Worm (Caenorhabditis elegans) whole organism, L3 larva: ENCODE results near the gene twk-4.

ENCODE experiments used
- ceh-82 ChIP-seq: fragments of 150-350 bp; optimal IDR thresholded peaks from 2 replicates; lab custom pipeline; 2014; ENCODE audit warnings: missing biosample characterization, missing genetic modification characterization
- daf-12 ChIP-seq: fragments of 150-350 bp; optimal IDR thresholded peaks from 2 replicates; lab custom pipeline; 2014; ENCODE audit warnings: missing biosample characterization, missing genetic modification reagents, missing genetic modification characterization
- fos-1 ChIP-seq: fragments of 150-350 bp; optimal IDR thresholded peaks from 2 replicates; lab custom pipeline; 2014; ENCODE audit warnings: missing biosample characterization, missing genetic modification characterization
- lin-15B ChIP-seq: fragments of 150-350 bp; optimal IDR thresholded peaks from 2 replicates; lab custom pipeline; 2014; ENCODE audit warnings: missing biosample characterization, missing genetic modification characterization
- pha-4 ChIP-seq: fragments of 150-350 bp; optimal IDR thresholded peaks from 2 replicates; lab custom pipeline; 2014; ENCODE audit warnings: missing biosample characterization, missing genetic modification reagents, missing genetic modification characterization
- ztf-11 ChIP-seq: fragments of 150-350 bp; optimal IDR thresholded peaks from 2 replicates; lab custom pipeline; 2014; ENCODE audit warnings: missing biosample characterization, missing genetic modification characterization
- ztf-4 ChIP-seq: fragments of 150-350 bp; optimal IDR thresholded peaks from 2 replicates; lab custom pipeline; 2014; ENCODE audit warnings: missing biosample characterization, missing genetic modification characterization

- no peak for TF ChIP-seq daf-12 (tag; lab: Kevin White, UChicago)
- no peak for TF ChIP-seq ceh-82 (tag; lab: Kevin White, UChicago)
- TF ChIP-seq pha-4 (tag; lab: Kevin White, UChicago), result no peak
- no peak for TF ChIP-seq ztf-11
- no peak for TF ChIP-seq ztf-4 (tag; lab: Kevin White, UChicago)
- TF ChIP-seq fos-1 (tag; lab: Kevin White, UChicago), result no peak
- no peak for TF ChIP-seq lin-15B (tag; lab: Kevin White, UChicago)
Observed at ce11 chrII:9241610-9242009, 47.5 kb upstream of the twk-4 start.
